Fruit fly (Drosophila melanogaster) whole organism, wandering third instar larva: Measurements from ENCODE around the gene lectin-24A.

Experiments used
- Dfd ChIP-seq: fragments of >200 bp; optimal IDR thresholded peaks from 2 replicates; lab custom pipeline; 2017; ENCODE audit warnings: missing biosample characterization, missing genetic modification characterization
- Hr78 ChIP-seq: fragments of >200 bp; optimal IDR thresholded peaks from 2 replicates; lab custom pipeline; 2017; ENCODE audit warnings: missing biosample characterization, missing genetic modification characterization
- Myc ChIP-seq: fragments of >200 bp; optimal IDR thresholded peaks from 2 replicates; lab custom pipeline; 2017
- OdsH ChIP-seq: fragments of 200-800 bp; sonication (Bioruptor generic); optimal IDR thresholded peaks from 2 replicates; lab custom pipeline; 2016; ENCODE audit warnings: missing biosample characterization, mild to moderate bottlenecking, missing genetic modification characterization
- brk ChIP-seq: fragments of 200-800 bp; sonication (Bioruptor generic); optimal IDR thresholded peaks from 2 replicates; lab custom pipeline; 2016; ENCODE audit warnings: missing biosample characterization, mild to moderate bottlenecking, missing genetic modification characterization
- dl ChIP-seq, 2 experiments: fragments of 175-275, 200-275 bp in 1 of 2; fragments of 200-275 bp in 1 of 2; sonication (Bioruptor generic); optimal IDR thresholded peaks; lab custom pipeline; 2018; ENCODE audit warnings: mild to moderate bottlenecking in 2 of 2, missing biosample characterization in 2 of 2, missing genetic modification characterization in 2 of 2, moderate library complexity in 2 of 2; ENCODE audit not compliant: partially characterized antibody in 2 of 2, insufficient read depth in 1 of 2
- psq ChIP-seq: fragments of 200-800 bp; sonication (Bioruptor generic); optimal IDR thresholded peaks from 3 replicates; lab custom pipeline; 2017; ENCODE audit warnings: missing biosample characterization, mild to moderate bottlenecking, missing genetic modification characterization, moderate library complexity
- sage ChIP-seq: fragments of 200-800 bp; sonication (Bioruptor generic); optimal IDR thresholded peaks from 2 replicates; lab custom pipeline; 2016; ENCODE audit warnings: missing biosample characterization, mild to moderate bottlenecking, missing genetic modification characterization
- tai ChIP-seq: sonication (Bioruptor generic); optimal IDR thresholded peaks from 2 replicates; lab custom pipeline; 2016; ENCODE audit warnings: missing biosample characterization, missing genetic modification characterization
- usp ChIP-seq: fragments of >200 bp; optimal IDR thresholded peaks from 2 replicates; lab custom pipeline; 2017; ENCODE audit warnings: missing biosample characterization, missing genetic modification characterization

DNA sequence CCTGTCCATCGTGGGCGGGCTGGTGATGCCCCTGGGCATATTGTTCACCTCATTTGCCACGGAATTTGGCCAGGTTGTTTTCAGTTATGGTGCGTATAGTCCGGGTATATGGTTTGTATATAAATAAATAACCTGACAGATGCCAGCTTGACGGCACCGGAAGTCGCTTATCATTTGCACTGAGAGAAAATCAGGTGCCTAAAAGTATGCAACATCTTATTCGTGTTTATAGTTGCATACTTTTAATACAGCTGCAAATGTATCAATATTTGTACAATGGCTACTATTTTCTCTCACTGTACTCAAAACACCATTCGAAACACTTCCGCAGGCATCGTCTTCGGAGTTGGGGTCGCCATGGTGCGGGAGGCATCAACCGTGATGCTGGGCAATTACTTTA, 31.1 kb upstream of the lectin-24A start:
- peak; percentile 31 for TF ChIP-seq Myc (lab: Kevin White, UChicago)
- TF ChIP-seq brk (GFP tag; lab: Kevin White, UChicago), result no peak
- TF ChIP-seq OdsH (GFP tag; lab: Kevin White, UChicago), result no peak
- TF ChIP-seq dl (GFP tag; optimal IDR thresholded peaks at IDR 0.05; lab: Kevin White, UChicago; ENCODE audit: insufficient read depth in 1 of 2, partially characterized antibody in 2 of 2), result no peak
- no peak for TF ChIP-seq Dfd
- TF ChIP-seq Hr78 (GFP tag; lab: Kevin White, UChicago), result no peak
- no peak for TF ChIP-seq psq (GFP tag; lab: Kevin White, UChicago)
- TF ChIP-seq tai (GFP tag; lab: Kevin White, UChicago), result no peak
- no peak for TF ChIP-seq usp (GFP tag; lab: Kevin White, UChicago)
- no peak for TF ChIP-seq sage
